Worm (Caenorhabditis elegans) whole organism, L1 larva: ENCODE data around the gene cgh-1.

ENCODE experiments used
- jun-1 ChIP-seq: fragments of 150-350 bp; optimal IDR thresholded peaks from 2 replicates; lab custom pipeline; 2014; ENCODE audit warnings: missing biosample characterization, missing genetic modification reagents, missing genetic modification characterization
- nhr-11 ChIP-seq: fragments of 150-350 bp; optimal IDR thresholded peaks from 2 replicates; lab custom pipeline; 2014; ENCODE audit warnings: missing biosample characterization, missing genetic modification characterization
- nhr-237 ChIP-seq: fragments of 150-350 bp; optimal IDR thresholded peaks from 2 replicates; lab custom pipeline; 2014; ENCODE audit warnings: missing biosample characterization, missing genetic modification characterization
- nhr-84 ChIP-seq: sonication (generic microtip); optimal IDR thresholded peaks from 2 replicates; lab custom pipeline; 2017; ENCODE audit warnings: missing biosample characterization, missing genetic modification characterization
- pqm-1 ChIP-seq: sonication (generic microtip); optimal IDR thresholded peaks from 3 replicates; lab custom pipeline; 2017; ENCODE audit warnings: missing biosample characterization, missing genetic modification characterization
- snu-23 ChIP-seq: sonication (generic microtip); optimal IDR thresholded peaks from 2 replicates; lab custom pipeline; 2016; ENCODE audit warnings: missing genetic modification characterization, missing compliant biosample characterization
- sptf-1 ChIP-seq: fragments of 150-350 bp; optimal IDR thresholded peaks from 2 replicates; lab custom pipeline; 2014; ENCODE audit warnings: missing biosample characterization, missing genetic modification characterization
- tbx-2 ChIP-seq: sonication (generic microtip); optimal IDR thresholded peaks from 2 replicates; lab custom pipeline; 2016; ENCODE audit warnings: missing genetic modification characterization, missing compliant biosample characterization
- ztf-11 ChIP-seq, 2 experiments: sonication (generic microtip); optimal IDR thresholded peaks; 2 replicates each; lab custom pipeline; 2016 to 2017; ENCODE audit warnings: missing genetic modification characterization in 2 of 2, missing biosample characterization in 1 of 2, missing compliant biosample characterization in 1 of 2
- ztf-4 ChIP-seq: fragments of 150-350 bp; optimal IDR thresholded peaks from 2 replicates; lab custom pipeline; 2014; ENCODE audit warnings: missing biosample characterization, missing genetic modification characterization

DNA sequence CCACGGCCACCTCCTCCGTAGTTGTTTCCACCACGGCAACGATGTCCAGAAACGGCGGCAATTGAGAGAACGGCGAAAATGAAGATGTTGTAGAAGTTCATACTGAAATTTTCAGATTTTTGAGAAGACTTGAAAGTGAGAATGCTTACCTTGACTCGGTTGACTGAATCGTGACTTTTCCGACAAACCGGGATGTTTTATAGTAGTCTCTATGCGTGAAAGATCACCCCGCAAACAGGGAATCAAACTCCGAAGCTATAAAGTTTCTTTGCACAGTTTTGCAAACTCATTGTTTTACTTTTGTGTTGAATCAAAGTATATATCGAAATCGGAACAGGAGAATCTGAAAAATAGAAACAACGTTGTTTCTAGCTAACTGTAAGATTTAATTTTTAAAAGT, 35.3 kb downstream of the cgh-1 start, which contains the start of gene fipr-20:
- TF ChIP-seq ztf-11 (tag; optimal IDR thresholded peaks at IDR 0.05; lab: Kevin White, UChicago) (no peak), nhr-11 (tag; lab: Kevin White, UChicago) (no peak), tbx-2 (tag; lab: Kevin White, UChicago) (no peak), ztf-4 (tag; lab: Kevin White, UChicago) (no peak), sptf-1 (tag; lab: Kevin White, UChicago) (no peak), snu-23 (GFP tag; lab: Kevin White, UChicago) (no peak), jun-1 (tag; lab: Kevin White, UChicago) (no peak), nhr-84 (no peak), nhr-237 (tag; lab: Kevin White, UChicago) (no peak), pqm-1 (tag; lab: Kevin White, UChicago) (no peak)
